Worm (Caenorhabditis elegans): Measurements from ENCODE around the gene gtf-2E2.

The gtf-2E2 gene

ce11 chrII:11501956-11502355, 40.3 kb downstream of the gtf-2E2 start (continued):
- TF ChIP-seq elt-3 (tag; optimal IDR thresholded peaks at IDR 0.05), result peak; percentile 98 to 100 (median 100)
- no peak for TF ChIP-seq zag-1 (tag; optimal IDR thresholded peaks at IDR 0.05)

- no peak for TF ChIP-seq ceh-28 (tag; optimal IDR thresholded peaks at IDR 0.05)
- peak; percentile 44 for TF ChIP-seq elt-2 (tag; optimal IDR thresholded peaks at IDR 0.05)
Measured at ce11 chrII:11500198-11500597, 42.1 kb downstream of the gtf-2E2 start, which contains the start of gene B0334.20. Gene B0334.20, minus strand, starts transcription at chrII:11500459.

DNA sequence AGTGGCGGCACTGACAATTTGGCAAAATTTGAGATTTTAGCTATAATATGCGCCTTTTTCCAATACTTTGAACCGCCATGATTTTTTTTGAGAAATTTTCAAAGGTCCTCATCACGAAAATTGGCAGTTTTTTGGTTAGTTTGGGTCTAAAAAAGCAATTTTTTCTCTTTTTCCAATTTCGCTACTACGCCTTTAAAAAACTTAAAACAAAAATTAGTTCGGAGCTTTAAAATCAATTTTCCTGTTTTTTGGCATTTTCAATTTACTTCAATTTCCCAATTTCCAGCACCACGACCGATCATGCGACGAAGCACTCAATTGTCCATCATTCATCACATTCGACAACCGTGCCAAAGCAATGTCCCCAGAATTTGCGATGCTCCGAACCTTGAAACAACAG, 44.9 kb downstream of the gtf-2E2 start, which contains the start of gene B0334.5:
B0334.5 (plus strand) TSS at position 301 of the 400 bp plus-strand sequence.
- TF ChIP-seq nhr-43 (tag; optimal IDR thresholded peaks at IDR 0.05; ENCODE audit: poor library complexity, severe bottlenecking), result no peak
- TF ChIP-seq pha-4 (tag; optimal IDR thresholded peaks at IDR 0.05), result no peak
- TF ChIP-seq nhr-77 (tag; optimal IDR thresholded peaks at IDR 0.05), result no peak
- TF ChIP-seq ceh-82 (tag; optimal IDR thresholded peaks at IDR 0.05), result no peak

DNA sequence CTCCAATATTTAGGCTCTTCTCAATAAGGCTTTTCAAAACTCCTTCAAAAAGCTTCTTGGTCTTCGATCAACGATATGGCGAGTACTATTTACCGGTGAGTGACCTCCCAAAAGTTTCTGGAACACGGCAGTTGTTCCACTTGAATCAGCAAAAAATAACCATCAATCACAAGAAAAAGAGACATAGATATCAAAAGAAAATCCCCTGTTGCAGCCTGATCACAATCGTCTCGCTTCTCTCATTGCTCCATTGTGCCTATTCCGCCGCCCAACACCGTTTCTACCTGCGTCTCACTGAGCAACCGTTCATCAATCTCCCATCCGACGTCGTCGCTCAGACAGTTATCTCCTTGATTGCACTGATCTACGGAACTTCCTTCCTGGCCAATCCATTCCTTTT, 45.5 kb downstream of the gtf-2E2 start, which contains the start of gene emc-5:
emc-5 (plus strand) TSS at position 14 of the 400 bp plus-strand sequence.
- peak; percentile 21 for TF ChIP-seq nfya-1 (tag; optimal IDR thresholded peaks at IDR 0.05; ENCODE audit: insufficient read depth)
- no peak for TF ChIP-seq fkh-10 (GFP tag; optimal IDR thresholded peaks at IDR 0.05)
- peak; percentile 69 for TF ChIP-seq lin-39 (tag; optimal IDR thresholded peaks at IDR 0.05)

- no peak for TF ChIP-seq pha-4 (tag; optimal IDR thresholded peaks at IDR 0.05)
- no peak for TF ChIP-seq fkh-2 (tag; optimal IDR thresholded peaks at IDR 0.05)
- TF ChIP-seq unc-62 (GFP tag; optimal IDR thresholded peaks at IDR 0.05), result no peak
Measured at ce11 chrII:11495806-11496205, 46.5 kb downstream of the gtf-2E2 start.

DNA sequence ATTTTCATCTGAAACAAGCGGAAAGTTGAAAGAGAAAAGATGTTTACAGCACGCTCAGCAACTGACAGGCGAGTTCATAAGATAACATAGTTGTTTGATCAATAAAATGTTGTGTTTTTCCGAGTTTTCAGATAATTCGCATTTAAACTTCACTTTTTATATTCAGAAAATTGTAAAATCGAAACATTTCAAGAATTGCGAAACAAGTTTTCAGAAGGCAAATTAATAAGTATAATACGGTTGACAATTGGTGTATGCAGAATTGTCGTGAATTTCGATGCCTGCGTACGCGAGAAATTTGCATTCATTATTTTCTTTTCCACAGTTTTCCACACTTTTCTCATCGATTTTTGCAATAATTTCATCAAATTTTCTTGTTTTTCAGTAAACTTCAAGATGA, 47.0 kb downstream of the gtf-2E2 start, which contains the start of the genes ooc-3 and B0334.4:
ooc-3 (minus strand) TSS at position 15 of the 400 bp plus-strand sequence.
B0334.4 (plus strand) TSS at position 386 of the 400 bp plus-strand sequence.
- no peak for TF ChIP-seq ama-1 (optimal IDR thresholded peaks at IDR 0.05)
- TF ChIP-seq egl-5 (tag; optimal IDR thresholded peaks at IDR 0.05), result peak; percentile 11
- TF ChIP-seq skn-1 (tag; optimal IDR thresholded peaks at IDR 0.05), result peak; percentile 56
- peak; percentile 70 for TF ChIP-seq pha-4 (tag; optimal IDR thresholded peaks at IDR 0.05)
- peak; percentile 72 for TF ChIP-seq nfya-1 (tag; optimal IDR thresholded peaks at IDR 0.05; ENCODE audit: insufficient read depth)
- TF ChIP-seq lsy-12 (tag; optimal IDR thresholded peaks at IDR 0.05), result no peak

- TF ChIP-seq pqm-1 (tag; optimal IDR thresholded peaks at IDR 0.05) (peak; percentile 62), daf-12 (tag; optimal IDR thresholded peaks at IDR 0.05) (no peak), elt-2 (tag; optimal IDR thresholded peaks at IDR 0.05) (no peak), R02D3.7 (tag; optimal IDR thresholded peaks at IDR 0.05) (no peak), nhr-23 (tag; optimal IDR thresholded peaks at IDR 0.05) (peak; percentile 38), egl-5 (tag; optimal IDR thresholded peaks at IDR 0.05) (no peak), unc-39 (tag; optimal IDR thresholded peaks at IDR 0.05) (no peak), nfya-1 (tag; optimal IDR thresholded peaks at IDR 0.05; ENCODE audit: insufficient read depth) (peak; percentile 1), ztf-11 (tag; optimal IDR thresholded peaks at IDR 0.05) (no peak), nhr-67 (tag; optimal IDR thresholded peaks at IDR 0.05) (no peak), unc-62 (GFP tag; optimal IDR thresholded peaks at IDR 0.05) (no peak), nhr-25 (tag; optimal IDR thresholded peaks at IDR 0.05) (peak; percentile 87), mml-1 (tag; optimal IDR thresholded peaks at IDR 0.05) (no peak), lsy-12 (tag; optimal IDR thresholded peaks at IDR 0.05) (peak; percentile 7), ama-1 (optimal IDR thresholded peaks at IDR 0.05) (no peak), egl-27 (tag; optimal IDR thresholded peaks at IDR 0.05) (no peak), fkh-2 (tag; optimal IDR thresholded peaks at IDR 0.05) (no peak), nhr-12 (tag; optimal IDR thresholded peaks at IDR 0.05) (no peak), lin-39 (tag; optimal IDR thresholded peaks at IDR 0.05) (no peak), ZK546.5 (tag; optimal IDR thresholded peaks at IDR 0.05) (no peak), snpc-4 (tag; optimal IDR thresholded peaks at IDR 0.05) (no peak), fkh-10 (GFP tag; optimal IDR thresholded peaks at IDR 0.05) (no peak), pha-4 (tag; optimal IDR thresholded peaks at IDR 0.05) (no peak), hmg-11 (tag; optimal IDR thresholded peaks at IDR 0.05) (no peak), sea-2 (GFP tag; optimal IDR thresholded peaks at IDR 0.05) (no peak), nhr-11 (tag; optimal IDR thresholded peaks at IDR 0.05) (no peak), nhr-28 (tag; optimal IDR thresholded peaks at IDR 0.05) (no peak), tbx-2 (tag; optimal IDR thresholded peaks at IDR 0.05) (no peak), mdl-1 (tag; optimal IDR thresholded peaks at IDR 0.05) (no peak), nhr-43 (tag; optimal IDR thresholded peaks at IDR 0.05; ENCODE audit: poor library complexity, severe bottlenecking) (no peak), ceh-82 (tag; optimal IDR thresholded peaks at IDR 0.05) (no peak), nhr-77 (tag; optimal IDR thresholded peaks at IDR 0.05) (no peak), ztf-4 (tag; optimal IDR thresholded peaks at IDR 0.05) (no peak), fos-1 (tag; optimal IDR thresholded peaks at IDR 0.05) (no peak), ceh-28 (tag; optimal IDR thresholded peaks at IDR 0.05) (peak; percentile 9), elt-3 (tag; optimal IDR thresholded peaks at IDR 0.05) (no peak)
Measured at ce11 chrII:11492843-11493242, 49.5 kb downstream of the gtf-2E2 start, which contains the start of gene hacl-1. Gene hacl-1, minus strand, starts transcription at chrII:11492963.
